Worm (Caenorhabditis elegans) whole organism, L4/young adult: ENCODE measurements around the gene aagr-4.

Experiments
- W03F9.2 ChIP-seq: fragments of 150-350 bp; optimal IDR thresholded peaks from 2 replicates; lab custom pipeline; 2014; ENCODE audit warnings: missing biosample characterization, missing genetic modification characterization
- dao-5 ChIP-seq: sonication (generic microtip); optimal IDR thresholded peaks from 2 replicates; lab custom pipeline; 2016; ENCODE audit warnings: missing genotype, missing genetic modification characterization, moderate library complexity, missing compliant biosample characterization
- him-1 ChIP-seq: sonication (generic microtip); optimal IDR thresholded peaks from 2 replicates; lab custom pipeline; 2016; ENCODE audit warnings: missing genotype, missing genetic modification reagents, missing genetic modification characterization, missing compliant biosample characterization

DNA sequence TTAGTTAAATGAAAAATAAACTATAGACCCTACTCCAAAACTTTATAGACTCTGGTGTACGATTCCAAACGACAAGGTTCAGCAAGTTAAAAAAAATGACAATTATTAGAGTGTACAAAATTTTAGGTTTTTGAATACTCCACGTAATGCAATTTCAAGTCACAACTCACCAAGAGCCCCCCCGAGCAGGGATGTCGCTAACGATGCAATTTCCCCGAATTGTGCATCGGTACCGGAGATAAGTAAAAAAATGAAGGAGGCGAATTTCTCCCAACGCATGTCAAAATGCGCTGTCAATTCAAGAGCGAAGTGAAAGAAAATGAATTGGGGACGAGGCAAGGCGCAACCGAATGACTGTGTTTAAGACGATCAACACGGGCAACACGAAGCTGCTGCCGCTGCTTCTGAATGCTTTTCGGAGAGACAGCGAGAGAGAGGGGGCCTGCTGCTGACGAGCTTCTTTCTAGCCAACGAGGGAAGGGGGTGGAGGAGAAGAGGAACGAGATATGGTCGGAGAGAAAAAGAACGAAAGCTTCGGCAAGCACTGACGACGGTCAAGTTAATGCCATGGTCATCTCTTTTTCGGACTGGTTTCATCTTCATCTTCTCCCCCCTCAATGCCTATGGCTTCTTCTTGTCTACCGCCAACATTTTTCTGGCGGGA, 3.2 kb upstream of the aagr-4 start, which contains the start of gene abu-12:
- TF ChIP-seq him-1 (tag; lab: Kevin White, UChicago) (no peak), W03F9.2 (tag; lab: Kevin White, UChicago) (no peak), dao-5 (tag; lab: Kevin White, UChicago) (no peak)
